Fruit fly (Drosophila melanogaster): ENCODE results near the gene GAA1.
A peak's percentile ranks its signal among the peaks of the same experiment; 100 is the strongest.

GAA1 gene

dm6 chrX:5895821-5896550, 22.8 kb upstream of the GAA1 start (continued):
- TF ChIP-seq jumu (GFP tag; optimal IDR thresholded peaks at IDR 0.05) (peak; percentile 91), CG11456 (GFP tag; IDR thresholded peaks at IDR 0.05) (peak; percentile 86), CG12104 (GFP tag; optimal IDR thresholded peaks at IDR 0.05) (peak; percentile 75), Ets97D (GFP tag; optimal IDR thresholded peaks at IDR 0.05) (peak; percentile 65), CG2889 (GFP tag; IDR thresholded peaks at IDR 0.05) (peak; percentile 78; the same call in 2 of the 3 replicates), Abd-B (GFP tag; optimal IDR thresholded peaks at IDR 0.05) (peak; percentile 83), salm (tag; optimal IDR thresholded peaks at IDR 0.05) (peak; percentile 86), CG10274 (GFP tag; optimal IDR thresholded peaks at IDR 0.05) (peak; percentile 75), ro (GFP tag; IDR thresholded peaks at IDR 0.05) (peak; percentile 80), CG3281 (GFP tag; optimal IDR thresholded peaks at IDR 0.05) (peak; percentile 75), Deaf1 (tag; optimal IDR thresholded peaks at IDR 0.05) (peak; percentile 50), NK7.1 (GFP tag; optimal IDR thresholded peaks at IDR 0.05) (peak; percentile 83), CG9817 (tag; optimal IDR thresholded peaks at IDR 0.05) (peak; percentile 75), Neu2 (GFP tag; optimal IDR thresholded peaks at IDR 0.05; ENCODE audit: borderline replicate concordance) (no peak), D19A (tag; optimal IDR thresholded peaks at IDR 0.05) (peak; percentile 86), CG6254 (GFP tag; optimal IDR thresholded peaks at IDR 0.05) (peak; percentile 92), YL-1 (GFP tag; optimal IDR thresholded peaks at IDR 0.05) (peak; percentile 12), zfh1 (GFP tag; IDR thresholded peaks at IDR 0.05) (peak; percentile 96), CG4282 (GFP tag; optimal IDR thresholded peaks at IDR 0.05) (peak; percentile 55), lilli (GFP tag; optimal IDR thresholded peaks at IDR 0.05) (peak; percentile 79), CG12659 (GFP tag; optimal IDR thresholded peaks at IDR 0.05) (peak; percentile 85), CG12155 (GFP tag; optimal IDR thresholded peaks at IDR 0.05) (peak; percentile 75), CG6854 (GFP tag; optimal IDR thresholded peaks at IDR 0.05) (peak; percentile 75), inv (GFP tag; IDR thresholded peaks at IDR 0.05; ENCODE audit: partially characterized antibody) (no peak), Sry-β (GFP tag; optimal IDR thresholded peaks at IDR 0.05) (peak; percentile 32), gcm (GFP tag; optimal IDR thresholded peaks at IDR 0.05) (peak; percentile 79), CG9876 (GFP tag; optimal IDR thresholded peaks at IDR 0.05) (peak; percentile 70), CG17361 (GFP tag; IDR thresholded peaks at IDR 0.05) (peak; percentile 90), onecut (GFP tag; IDR thresholded peaks at IDR 0.05) (peak; percentile 87), mam (GFP tag; optimal IDR thresholded peaks at IDR 0.05) (peak; percentile 86), Dek (tag; optimal IDR thresholded peaks at IDR 0.05) (peak; percentile 80), CG34376 (GFP tag; optimal IDR thresholded peaks at IDR 0.05) (no peak), Side (GFP tag; optimal IDR thresholded peaks at IDR 0.05) (peak; percentile 90), CG15269 (tag; optimal IDR thresholded peaks at IDR 0.05) (peak; percentile 86), CG17912 (GFP tag; optimal IDR thresholded peaks at IDR 0.05) (no peak), CG4820 (GFP tag; optimal IDR thresholded peaks at IDR 0.05) (peak; percentile 93), ci (GFP tag; IDR thresholded peaks at IDR 0.05) (peak; percentile 97), CG4707 (GFP tag; optimal IDR thresholded peaks at IDR 0.05) (peak; percentile 74), Myb (GFP tag; optimal IDR thresholded peaks at IDR 0.05) (peak; percentile 69), Usf (GFP tag; optimal IDR thresholded peaks at IDR 0.05) (peak; percentile 70), CG10959 (GFP tag; IDR thresholded peaks at IDR 0.05) (peak; percentile 85), CG30020 (tag; optimal IDR thresholded peaks at IDR 0.05) (peak; percentile 44), CG31365 (tag; optimal IDR thresholded peaks at IDR 0.05) (peak; percentile 78), CG6813 (GFP tag; optimal IDR thresholded peaks at IDR 0.05) (peak; percentile 89), crol (GFP tag; IDR thresholded peaks at IDR 0.05) (peak; percentile 80), HLHmδ (GFP tag; optimal IDR thresholded peaks at IDR 0.05) (no peak), CG1832 (GFP tag; optimal IDR thresholded peaks at IDR 0.05) (no peak), dati (GFP tag; IDR thresholded peaks at IDR 0.05) (peak; percentile 94), vvl (GFP tag; IDR thresholded peaks at IDR 0.05) (peak; percentile 97)

Data from whole organism, embryonic.